Fruit fly (Drosophila melanogaster): ENCODE measurements around the gene PKD.

dm6 chr3R:18260016-18260415, 54.2 kb downstream of the PKD start:
- TF ChIP-seq CG4496 (GFP tag; IDR thresholded peaks at IDR 0.05) (no peak), Pif1A (GFP tag; optimal IDR thresholded peaks at IDR 0.05) (no peak), CG8159 (tag; optimal IDR thresholded peaks at IDR 0.05) (no peak), Snoo (tag; optimal IDR thresholded peaks at IDR 0.05) (no peak), CG14655 (GFP tag; optimal IDR thresholded peaks at IDR 0.05) (no peak), CG10348 (GFP tag; IDR thresholded peaks at IDR 0.05) (no peak), CG32121 (GFP tag; IDR thresholded peaks at IDR 0.05) (no peak), CG12605 (GFP tag; IDR thresholded peaks at IDR 0.05) (no peak)

Measured in whole organism, pupa.